Fruit fly (Drosophila melanogaster) whole organism, embryonic: Measurements from ENCODE around the gene CG42272.
A peak's percentile ranks its signal among the peaks of the same experiment; 100 is the strongest.

Experiments used
- Antp ChIP-seq: fragments of 200-800 bp; sonication (Bioruptor generic); optimal IDR thresholded peaks from 3 replicates; lab custom pipeline; 2016; ENCODE audit warnings: missing biosample characterization, missing genetic modification characterization
- BEAF-32 ChIP-seq: fragments of 200-800 bp; sonication (Bioruptor generic); optimal IDR thresholded peaks from 3 replicates; lab custom pipeline; 2017; ENCODE audit warnings: missing biosample characterization, missing genetic modification characterization, mild to moderate bottlenecking, moderate library complexity, missing genetic modification reagents
- Bteb2 ChIP-seq: fragments of 200-800 bp; sonication (Bioruptor generic); optimal IDR thresholded peaks from 2 replicates; lab custom pipeline; 2016; ENCODE audit warnings: missing biosample characterization, missing genetic modification characterization
- CG10366 ChIP-seq: fragments of 200-800 bp; sonication (Bioruptor generic); IDR thresholded peaks from 2 replicates; pipeline ENCODE4 v1.3.6; 2022; ENCODE audit warnings: missing biosample characterization, missing genetic modification characterization
- CG12219 ChIP-seq: fragments of 200-800 bp; sonication (Bioruptor generic); optimal IDR thresholded peaks from 3 replicates; lab custom pipeline; 2018; ENCODE audit warnings: missing biosample characterization, mild to moderate bottlenecking, missing genetic modification characterization
- CG12659 ChIP-seq: fragments of 200-800 bp; sonication (Bioruptor generic); optimal IDR thresholded peaks from 3 replicates; lab custom pipeline; 2017; ENCODE audit warnings: mild to moderate bottlenecking, missing biosample characterization, missing genetic modification reagents, missing genetic modification characterization
- CG14014 ChIP-seq: fragments of 200-800 bp; sonication (Bioruptor generic); IDR thresholded peaks from 2 replicates; pipeline ENCODE4 v1.3.6; 2022; ENCODE audit warnings: missing biosample characterization, missing genetic modification characterization
- CG17186 ChIP-seq: fragments of 200-800 bp; sonication (Bioruptor generic); optimal IDR thresholded peaks from 3 replicates; lab custom pipeline; 2017; ENCODE audit warnings: missing biosample characterization, missing genetic modification reagents, missing genetic modification characterization
- CG17912 ChIP-seq: fragments of 200-800 bp; sonication (Bioruptor generic); optimal IDR thresholded peaks from 2 replicates; lab custom pipeline; 2018; ENCODE audit warnings: missing biosample characterization, mild to moderate bottlenecking, missing genetic modification characterization
- CG18619 ChIP-seq: fragments of 200-800 bp; sonication (Bioruptor generic); optimal IDR thresholded peaks from 3 replicates; lab custom pipeline; 2017; ENCODE audit warnings: missing biosample characterization, mild to moderate bottlenecking, missing genetic modification characterization
- CG2889 ChIP-seq: fragments of 200-800 bp; sonication (Bioruptor generic); IDR thresholded peaks from 3 replicates; pipeline ENCODE4 v1.3.6; 2022; ENCODE audit warnings: missing biosample characterization, missing genetic modification characterization
- CG30431 ChIP-seq: fragments of 200-800 bp; sonication (Bioruptor generic); optimal IDR thresholded peaks from 2 replicates; lab custom pipeline; 2017; ENCODE audit warnings: missing biosample characterization, missing genetic modification characterization
- CG32767 ChIP-seq: fragments of 200-800 bp; sonication (Bioruptor generic); IDR thresholded peaks from 2 replicates; pipeline ENCODE4 v1.3.6; 2022; ENCODE audit warnings: missing biosample characterization, missing genetic modification characterization
- CG3995 ChIP-seq: fragments of 200-800 bp; sonication (Bioruptor generic); optimal IDR thresholded peaks from 3 replicates; lab custom pipeline; 2016; ENCODE audit warnings: missing biosample characterization, missing genetic modification characterization
- CG42726 ChIP-seq: fragments of 200-800 bp; sonication (Bioruptor generic); IDR thresholded peaks from 2 replicates; pipeline ENCODE4 v1.3.6; 2022; ENCODE audit warnings: missing biosample characterization, missing genetic modification characterization; ENCODE audit not compliant: partially characterized antibody
- CG4360 ChIP-seq: fragments of 200-800 bp; sonication (Bioruptor generic); IDR thresholded peaks from 2 replicates; pipeline ENCODE4 v1.3.6; 2022; ENCODE audit warnings: missing biosample characterization, missing genetic modification characterization
- CG6791 ChIP-seq: fragments of 200-800 bp; sonication (Bioruptor generic); IDR thresholded peaks from 3 replicates; pipeline ENCODE4 v1.3.6; 2022; ENCODE audit warnings: missing biosample characterization, missing genetic modification characterization; ENCODE audit not compliant: partially characterized antibody
- CG9437 ChIP-seq: fragments of 200-800 bp; sonication (Bioruptor generic); optimal IDR thresholded peaks from 2 replicates; lab custom pipeline; 2018; ENCODE audit warnings: missing biosample characterization, mild to moderate bottlenecking, missing genetic modification characterization
- CG9727 ChIP-seq: fragments of 200-800 bp; sonication (Bioruptor generic); optimal IDR thresholded peaks from 3 replicates; lab custom pipeline; 2017; ENCODE audit warnings: missing biosample characterization, mild to moderate bottlenecking, missing genetic modification characterization
- CG9876 ChIP-seq: fragments of 200-800 bp; sonication (Bioruptor generic); optimal IDR thresholded peaks from 2 replicates; lab custom pipeline; 2016; ENCODE audit warnings: missing biosample characterization, missing genetic modification characterization
- CTCF ChIP-seq: fragments of 200-800 bp; sonication (Bioruptor generic); optimal IDR thresholded peaks from 2 replicates; lab custom pipeline; 2017; ENCODE audit warnings: missing biosample characterization, mild to moderate bottlenecking, missing genetic modification characterization, moderate library complexity
- Camta ChIP-seq: fragments of 200-800 bp; sonication (Bioruptor generic); optimal IDR thresholded peaks from 2 replicates; lab custom pipeline; 2016; ENCODE audit warnings: missing biosample characterization, missing genetic modification characterization
- Dek ChIP-seq: fragments of 200-800 bp; sonication (Bioruptor generic); optimal IDR thresholded peaks from 3 replicates; lab custom pipeline; 2019; ENCODE audit warnings: missing biosample characterization, mild to moderate bottlenecking, missing genetic modification characterization, moderate library complexity
- Dll ChIP-seq: fragments of 200-800 bp; sonication (Bioruptor generic); IDR thresholded peaks from 4 replicates; pipeline ENCODE4 v1.3.6; 2022; ENCODE audit warnings: missing biosample characterization, missing genetic modification characterization; ENCODE audit not compliant: partially characterized antibody
- Dref ChIP-seq: fragments of 200-800 bp; sonication (Bioruptor generic); IDR thresholded peaks from 2 replicates; pipeline ENCODE4 v1.3.6; 2022; ENCODE audit warnings: missing biosample characterization, missing genetic modification characterization
- HmgZ ChIP-seq: fragments of 200-800 bp; sonication (Bioruptor generic); optimal IDR thresholded peaks from 2 replicates; lab custom pipeline; 2018; ENCODE audit warnings: missing biosample characterization, mild to moderate bottlenecking, missing genetic modification characterization
- Lhr ChIP-seq: fragments of 200-800 bp; sonication (Bioruptor generic); optimal IDR thresholded peaks from 3 replicates; lab custom pipeline; 2017; ENCODE audit warnings: mild to moderate bottlenecking, missing biosample characterization, missing genetic modification reagents, missing genetic modification characterization
- Med ChIP-seq: fragments of 200-800 bp; sonication (Bioruptor generic); peaks from one replicate; lab custom pipeline; 2016; ENCODE audit warnings: missing biosample characterization, missing genetic modification characterization, mild to moderate bottlenecking, inconsistent platforms, moderate library complexity
- NC2α ChIP-seq: fragments of 200-800 bp; sonication (Bioruptor generic); optimal IDR thresholded peaks from 2 replicates; lab custom pipeline; 2016; ENCODE audit warnings: missing biosample characterization, missing genetic modification characterization
- Neu2 ChIP-seq: fragments of 200-800 bp; sonication (Bioruptor generic); optimal IDR thresholded peaks from 3 replicates; lab custom pipeline; 2016; ENCODE audit warnings: missing biosample characterization, missing genetic modification characterization, borderline replicate concordance
- Nf-YC ChIP-seq: fragments of 200-800 bp; optimal IDR thresholded peaks from 3 replicates; lab custom pipeline; 2019; ENCODE audit warnings: missing biosample characterization, mild to moderate bottlenecking, missing genetic modification characterization, moderate library complexity
- Pdp1 ChIP-seq, 2 experiments: fragments of 200-800 bp; sonication (Bioruptor generic); optimal IDR thresholded peaks; 3 replicates each; lab custom pipeline; 2016; ENCODE audit warnings: missing biosample characterization in 2 of 2, missing genetic modification characterization in 2 of 2, mild to moderate bottlenecking in 1 of 2, moderate library complexity in 1 of 2
- Spps ChIP-seq: fragments of 200-800 bp; sonication (Bioruptor generic); optimal IDR thresholded peaks from 2 replicates; lab custom pipeline; 2018; ENCODE audit warnings: missing biosample characterization, mild to moderate bottlenecking, missing genetic modification characterization
- Trl ChIP-seq, 3 experiments: fragments of >200 bp in 2 of 3; fragments of 200-800 bp in 1 of 3; sonication (Bioruptor generic) in 1 of 3; optimal IDR thresholded peaks; 2 replicates in 1 of 3; 3 replicates in 2 of 3; lab custom pipeline; 2016 to 2017; ENCODE audit warnings: missing biosample characterization in 1 of 3, missing genetic modification characterization in 1 of 3
- amos ChIP-seq: fragments of 200-800 bp; sonication (Bioruptor generic); IDR thresholded peaks from 2 replicates; pipeline ENCODE4 v1.3.6; 2022; ENCODE audit warnings: missing biosample characterization, missing genetic modification characterization; ENCODE audit not compliant: partially characterized antibody
- exex ChIP-seq: fragments of 200-800 bp; sonication (Bioruptor generic); optimal IDR thresholded peaks from 4 replicates; lab custom pipeline; 2018; ENCODE audit warnings: missing biosample characterization, mild to moderate bottlenecking, missing genetic modification characterization, moderate library complexity
- gcm ChIP-seq: fragments of 200-800 bp; sonication (Bioruptor generic); optimal IDR thresholded peaks from 2 replicates; lab custom pipeline; 2019; ENCODE audit warnings: missing biosample characterization, mild to moderate bottlenecking, missing genetic modification characterization, moderate library complexity
- hth ChIP-seq: fragments of >200 bp; optimal IDR thresholded peaks from 2 replicates; lab custom pipeline; 2017; ENCODE audit warnings: inconsistent platforms
- nerfin-2 ChIP-seq: fragments of 200-800 bp; sonication (Bioruptor generic); IDR thresholded peaks from 2 replicates; pipeline ENCODE4 v1.3.6; 2022; ENCODE audit warnings: missing biosample characterization, missing genetic modification characterization; ENCODE audit not compliant: partially characterized antibody
- onecut ChIP-seq: fragments of 200-800 bp; sonication (Bioruptor generic); IDR thresholded peaks from 2 replicates; pipeline ENCODE4 v1.3.6; 2022; ENCODE audit warnings: missing biosample characterization, missing genetic modification characterization
- phol ChIP-seq: fragments of 200-800 bp; sonication (Bioruptor generic); optimal IDR thresholded peaks from 3 replicates; lab custom pipeline; 2018; ENCODE audit warnings: missing biosample characterization, mild to moderate bottlenecking, missing genetic modification characterization, moderate library complexity
- rib ChIP-seq: fragments of 200-800 bp; sonication (Bioruptor generic); IDR thresholded peaks from 2 replicates; pipeline ENCODE4 v1.3.6; 2022; ENCODE audit warnings: missing biosample characterization, missing genetic modification characterization
- sim ChIP-seq: fragments of 200-800 bp; sonication (Bioruptor generic); IDR thresholded peaks from 2 replicates; pipeline ENCODE4 v1.3.6; 2022; ENCODE audit warnings: missing biosample characterization, missing genetic modification characterization
- slp2 ChIP-seq: fragments of 200-800 bp; sonication (Bioruptor generic); optimal IDR thresholded peaks from 2 replicates; lab custom pipeline; 2016; ENCODE audit warnings: missing biosample characterization, missing genetic modification characterization
- stc ChIP-seq: fragments of 200-800 bp; sonication (Bioruptor generic); IDR thresholded peaks from 2 replicates; pipeline ENCODE4 v1.3.6; 2022; ENCODE audit warnings: missing biosample characterization, missing genetic modification characterization
- tap ChIP-seq: fragments of 200-800 bp; optimal IDR thresholded peaks from 3 replicates; lab custom pipeline; 2019; ENCODE audit warnings: missing biosample characterization, mild to moderate bottlenecking, missing genetic modification characterization, moderate library complexity
- tup ChIP-seq: fragments of 200-800 bp; sonication (Bioruptor generic); optimal IDR thresholded peaks from 2 replicates; lab custom pipeline; 2016; ENCODE audit warnings: missing biosample characterization, mild to moderate bottlenecking, missing genetic modification characterization, moderate library complexity
- unpg ChIP-seq: fragments of 200-800 bp; sonication (Bioruptor generic); optimal IDR thresholded peaks from 3 replicates; lab custom pipeline; 2018; ENCODE audit warnings: missing biosample characterization, mild to moderate bottlenecking, missing genetic modification characterization, moderate library complexity
- wdn ChIP-seq: fragments of 200-800 bp; sonication (Bioruptor generic); IDR thresholded peaks from 2 replicates; pipeline ENCODE4 v1.3.6; 2022; ENCODE audit warnings: missing biosample characterization, missing genetic modification characterization
- wor ChIP-seq: fragments of 200-800 bp; sonication (Bioruptor generic); IDR thresholded peaks from 2 replicates; pipeline ENCODE4 v1.3.6; 2022; ENCODE audit warnings: missing biosample characterization, missing genetic modification characterization
- zfh1 ChIP-seq: fragments of 200-800 bp; sonication (Bioruptor generic); IDR thresholded peaks from 3 replicates; pipeline ENCODE4 v1.3.6; 2022; ENCODE audit warnings: missing biosample characterization, missing genetic modification characterization

CG42272 gene

dm6 chr3L:5793967-5794366 is 8.9 kb upstream of the CG42272 start, which contains the start of gene Bre1 (continued):
- TF ChIP-seq tup (no peak), Dll (peak; percentile 77), Nf-YC (tag; lab: Kevin White, UChicago) (peak; percentile 3), Dref (GFP tag; lab: Robert Waterston, UW) (peak; percentile 97), CG12659 (GFP tag; lab: Kevin White, UChicago) (peak; percentile 64), zfh1 (no peak), Spps (tag; lab: Kevin White, UChicago) (no peak), Neu2 (GFP tag; lab: Kevin White, UChicago) (no peak), CG14014 (GFP tag; lab: Robert Waterston, UW) (no peak), NC2α (GFP tag; lab: Kevin White, UChicago) (no peak), Bteb2 (no peak), CTCF (GFP tag; lab: Kevin White, UChicago) (no peak), CG9437 (GFP tag; lab: Kevin White, UChicago) (no peak), gcm (GFP tag; lab: Kevin White, UChicago) (peak; percentile 45), CG2889 (no peak), nerfin-2 (GFP tag; lab: Robert Waterston, UW) (peak; percentile 52), phol (tag; lab: Kevin White, UChicago) (peak; percentile 72), CG17912 (GFP tag; lab: Kevin White, UChicago) (no peak), CG30431 (GFP tag; lab: Kevin White, UChicago) (no peak), HmgZ (tag; lab: Kevin White, UChicago) (peak; percentile 63), CG9876 (GFP tag; lab: Kevin White, UChicago) (no peak), stc (GFP tag; lab: Robert Waterston, UW) (no peak), CG17186 (peak; percentile 48), slp2 (GFP tag; lab: Kevin White, UChicago) (no peak), CG42726 (GFP tag; lab: Robert Waterston, UW) (peak; percentile 34; the same call in 1 of the 2 replicates), rib (GFP tag; lab: Robert Waterston, UW) (no peak), CG4360 (no peak), tap (tag; lab: Kevin White, UChicago) (no peak), wor (GFP tag; lab: Robert Waterston, UW) (no peak), CG10366 (GFP tag; lab: Robert Waterston, UW) (no peak), Antp (GFP tag; lab: Kevin White, UChicago) (no peak), CG18619 (GFP tag; lab: Kevin White, UChicago) (no peak), exex (tag; lab: Kevin White, UChicago) (no peak), CG32767 (no peak), CG3995 (GFP tag; lab: Kevin White, UChicago) (peak; percentile 55), onecut (peak; percentile 67), hth (lab: Kevin White, UChicago) (no peak), Pdp1 (GFP tag; optimal IDR thresholded peaks at IDR 0.05; lab: Kevin White, UChicago) (peak in 1 of 2 experiments; percentile 43), Lhr (GFP tag; lab: Kevin White, UChicago) (peak; percentile 16), sim (GFP tag; lab: Robert Waterston, UW) (no peak), unpg (GFP tag; lab: Kevin White, UChicago) (no peak), CG12219 (no peak), wdn (GFP tag; lab: Robert Waterston, UW) (no peak), Camta (no peak), Dek (tag; lab: Kevin White, UChicago) (no peak), CG9727 (no peak), CG6791 (GFP tag; lab: Robert Waterston, UW) (peak; percentile 72; the same call in 2 of the 3 replicates), BEAF-32 (GFP tag; lab: Kevin White, UChicago) (peak; percentile 84), Med (GFP tag; lab: Kevin White, UChicago) (peak; percentile 50), Trl (optimal IDR thresholded peaks at IDR 0.05; lab: Kevin White, UChicago) (no peak), Trl (GFP tag; optimal IDR thresholded peaks at IDR 0.05; lab: Kevin White, UChicago) (no peak), amos (GFP tag; lab: Robert Waterston, UW) (peak; percentile 85)
